Fruit fly (Drosophila melanogaster): ENCODE results near the gene nmd.

Gene nmd

dm6 chr2L:10261774-10262173 is 42.0 kb downstream of the nmd start:
- TF ChIP-seq CG17801 (GFP tag; optimal IDR thresholded peaks at IDR 0.05; ENCODE audit: partially characterized antibody): no peak

- peak; percentile 26 for TF ChIP-seq CG17801 (GFP tag; optimal IDR thresholded peaks at IDR 0.05; ENCODE audit: partially characterized antibody)
Observed at dm6 chr2L:10260750-10261493, 42.8 kb downstream of the nmd start, which contains the start of gene Pten. TSS of gene Pten (minus strand) at chr2L:10261049.

- TF ChIP-seq CG17801 (GFP tag; optimal IDR thresholded peaks at IDR 0.05; ENCODE audit: partially characterized antibody): no peak
Observed at dm6 chr2L:10259960-10260749, 43.6 kb downstream of the nmd start.

- TF ChIP-seq CG17801 (GFP tag; optimal IDR thresholded peaks at IDR 0.05; ENCODE audit: partially characterized antibody): peak; percentile 11
Observed at dm6 chr2L:10255725-10256158, 48.0 kb downstream of the nmd start, which contains the start of gene CG5676. TSS of gene CG5676 (minus strand) at chr2L:10255891.

Data from ovary, adult (tissue).